Worm (Caenorhabditis elegans) whole organism, early embryonic: ENCODE results near the gene K05F1.6.

Experiments
- B0310.2 ChIP-seq: sonication (generic microtip); optimal IDR thresholded peaks from 2 replicates; lab custom pipeline; 2016; ENCODE audit warnings: mild to moderate bottlenecking, missing genetic modification characterization, missing compliant biosample characterization
- F13C5.2 ChIP-seq: sonication (generic microtip); optimal IDR thresholded peaks from 2 replicates; lab custom pipeline; 2017; ENCODE audit warnings: mild to moderate bottlenecking, missing genetic modification characterization, inconsistent platforms, missing compliant biosample characterization
- aly-1 ChIP-seq: sonication (generic microtip); optimal IDR thresholded peaks from 2 replicates; lab custom pipeline; 2016; ENCODE audit warnings: missing genetic modification characterization, missing compliant biosample characterization
- ama-1 ChIP-seq: fragments of 150-350 bp; optimal IDR thresholded peaks from 2 replicates; lab custom pipeline; 2014
- ceh-13 ChIP-seq: fragments of 200-800 bp; sonication (Bioruptor generic); optimal IDR thresholded peaks from 2 replicates; lab custom pipeline; 2018; ENCODE audit warnings: mild to moderate bottlenecking, missing genetic modification characterization, missing compliant biosample characterization
- ceh-36 ChIP-seq: sonication (generic microtip); optimal IDR thresholded peaks from 2 replicates; lab custom pipeline; 2016; ENCODE audit warnings: missing genetic modification characterization, inconsistent platforms, missing compliant biosample characterization
- ets-7 ChIP-seq: sonication (generic microtip); optimal IDR thresholded peaks from 2 replicates; lab custom pipeline; 2016; ENCODE audit warnings: missing genotype, missing genetic modification characterization, missing compliant biosample characterization
- flt-1 ChIP-seq: fragments of 200-800 bp; sonication (Bioruptor generic); IDR thresholded peaks from 2 replicates; pipeline ENCODE4 v1.3.6; 2022; ENCODE audit warnings: missing genetic modification characterization, missing compliant biosample characterization
- hmbx-1 ChIP-seq: sonication (generic microtip); optimal IDR thresholded peaks from 2 replicates; lab custom pipeline; 2016; ENCODE audit warnings: mild to moderate bottlenecking, missing genetic modification characterization, missing compliant biosample characterization
- hmg-4 ChIP-seq: fragments of 200-800 bp; sonication (Bioruptor generic); optimal IDR thresholded peaks from 2 replicates; lab custom pipeline; 2018; ENCODE audit warnings: mild to moderate bottlenecking, missing genetic modification characterization, missing compliant biosample characterization
- hnd-1 ChIP-seq: sonication (generic microtip); optimal IDR thresholded peaks from 2 replicates; lab custom pipeline; 2016; ENCODE audit warnings: missing genetic modification characterization, missing compliant biosample characterization
- pes-1 ChIP-seq: fragments of 200-800 bp; sonication (Bioruptor generic); IDR thresholded peaks from 2 replicates; pipeline ENCODE4 v1.3.6; 2022; ENCODE audit warnings: missing genetic modification reagents, missing genetic modification characterization, missing compliant biosample characterization
- scrt-1 ChIP-seq: fragments of 200-800 bp; sonication (Bioruptor generic); IDR thresholded peaks from 2 replicates; pipeline ENCODE4 v1.3.6; 2022; ENCODE audit warnings: missing genetic modification characterization, missing compliant biosample characterization
- sea-1 ChIP-seq: fragments of 200-800 bp; sonication (Bioruptor generic); conservative IDR thresholded peaks from 2 replicates; pipeline ENCODE4 v1.3.6; 2022; ENCODE audit warnings: missing genetic modification characterization, missing compliant biosample characterization
- tbx-11 ChIP-seq: fragments of 200-800 bp; sonication (Bioruptor generic); IDR thresholded peaks from 2 replicates; pipeline ENCODE4 v1.3.6; 2022; ENCODE audit warnings: missing genetic modification characterization, missing compliant biosample characterization
- tbx-37 ChIP-seq: fragments of 200-800 bp; sonication (Bioruptor generic); conservative IDR thresholded peaks from 2 replicates; pipeline ENCODE4 v1.3.6; 2022; ENCODE audit warnings: missing genetic modification reagents, missing genetic modification characterization, missing compliant biosample characterization
- tra-4 ChIP-seq: sonication (generic microtip); optimal IDR thresholded peaks from 2 replicates; lab custom pipeline; 2017; ENCODE audit warnings: missing genetic modification characterization, missing compliant biosample characterization

The K05F1.6 gene

ce11 chrII:5785504-5785903, 3.2 kb downstream of the K05F1.6 start:
- TF ChIP-seq B0310.2 (tag; lab: Kevin White, UChicago): no peak
- no peak for TF ChIP-seq scrt-1 (GFP tag; lab: Robert Waterston, UW)
- no peak for TF ChIP-seq hmg-4
- TF ChIP-seq tbx-37 (GFP tag; lab: Robert Waterston, UW): no peak
- TF ChIP-seq sea-1 (GFP tag; lab: Robert Waterston, UW): no peak
- TF ChIP-seq ceh-13: no peak
- TF ChIP-seq pes-1 (GFP tag; lab: Robert Waterston, UW): no peak

ce11 chrII:5788815-5789214, 6.5 kb downstream of the K05F1.6 start, which contains the start of gene K05F1.13:
K05F1.13 (plus strand) TSS chrII:5789115.
- no peak for TF ChIP-seq ama-1 (lab: Kevin White, UChicago)
- TF ChIP-seq sea-1 (GFP tag; lab: Robert Waterston, UW): no peak
- TF ChIP-seq ceh-36 (tag; lab: Kevin White, UChicago): no peak
- no peak for TF ChIP-seq pes-1 (GFP tag; lab: Robert Waterston, UW)
- TF ChIP-seq flt-1 (GFP tag; lab: Robert Waterston, UW): no peak
- no peak for TF ChIP-seq tbx-37 (GFP tag; lab: Robert Waterston, UW)
- TF ChIP-seq hmbx-1 (tag; lab: Kevin White, UChicago): no peak
- no peak for TF ChIP-seq tra-4 (tag; lab: Kevin White, UChicago)
- TF ChIP-seq ceh-13: no peak
- no peak for TF ChIP-seq B0310.2 (tag; lab: Kevin White, UChicago)
- TF ChIP-seq F13C5.2 (tag; lab: Kevin White, UChicago): no peak
- TF ChIP-seq aly-1 (tag; lab: Kevin White, UChicago): no peak
- no peak for TF ChIP-seq scrt-1 (GFP tag; lab: Robert Waterston, UW)
- TF ChIP-seq hmg-4: no peak
- no peak for TF ChIP-seq hnd-1 (tag; lab: Kevin White, UChicago)
- TF ChIP-seq ets-7: no peak
- no peak for TF ChIP-seq tbx-11 (GFP tag; lab: Robert Waterston, UW)

DNA sequence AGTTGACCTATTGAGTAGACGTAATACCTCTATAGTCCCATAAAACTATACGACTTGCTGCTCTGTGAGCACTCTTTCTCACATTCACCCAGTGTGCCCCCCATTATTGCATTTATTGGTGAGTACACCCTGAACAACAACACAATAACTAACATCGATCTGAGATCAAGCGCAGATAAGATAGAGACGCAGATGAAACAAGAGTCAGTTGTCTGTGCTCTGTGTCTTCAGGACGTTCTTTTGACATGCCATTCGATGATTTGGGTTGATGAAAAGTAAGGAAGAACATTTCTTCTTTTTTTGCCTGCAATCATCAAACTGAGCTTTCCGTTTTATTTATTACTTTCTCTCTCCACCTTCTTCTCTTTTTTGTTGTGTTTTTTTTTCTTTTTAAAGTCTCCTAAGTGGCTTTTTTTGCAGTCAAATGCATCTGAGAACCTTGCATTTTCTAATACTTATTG, 8.0 kb downstream of the K05F1.6 start, which contains the start of gene lect-2:
TSS of gene lect-2 (plus strand) at position 411 of the 461 bp plus-strand sequence.
- TF ChIP-seq hnd-1 (tag; lab: Kevin White, UChicago) (no peak), B0310.2 (tag; lab: Kevin White, UChicago) (no peak), ceh-36 (tag; lab: Kevin White, UChicago) (no peak), ceh-13 (no peak), hmg-4 (no peak), scrt-1 (GFP tag; lab: Robert Waterston, UW) (no peak), F13C5.2 (tag; lab: Kevin White, UChicago) (no peak), tra-4 (tag; lab: Kevin White, UChicago) (no peak), aly-1 (tag; lab: Kevin White, UChicago) (no peak), tbx-37 (GFP tag; lab: Robert Waterston, UW) (no peak), sea-1 (GFP tag; lab: Robert Waterston, UW) (no peak), ama-1 (lab: Kevin White, UChicago) (no peak), hmbx-1 (tag; lab: Kevin White, UChicago) (no peak), pes-1 (GFP tag; lab: Robert Waterston, UW) (no peak), ets-7 (no peak), tbx-11 (GFP tag; lab: Robert Waterston, UW) (no peak), flt-1 (GFP tag; lab: Robert Waterston, UW) (no peak)

ce11 chrII:5792490-5792889, 10.2 kb downstream of the K05F1.6 start, which contains the start of gene K05F1.14:
K05F1.14 (minus strand) TSS chrII:5792590.
- TF ChIP-seq tra-4 (tag; lab: Kevin White, UChicago) (no peak), F13C5.2 (tag; lab: Kevin White, UChicago) (no peak), flt-1 (GFP tag; lab: Robert Waterston, UW) (no peak), aly-1 (tag; lab: Kevin White, UChicago) (no peak), scrt-1 (GFP tag; lab: Robert Waterston, UW) (no peak)

ce11 chrII:5794195-5794594, 11.9 kb downstream of the K05F1.6 start, which contains the start of gene acdh-8:
acdh-8 (plus strand) TSS chrII:5794495.
- TF ChIP-seq tbx-37 (GFP tag; lab: Robert Waterston, UW) (no peak), hmg-4 (no peak), ceh-36 (tag; lab: Kevin White, UChicago) (no peak), hmbx-1 (tag; lab: Kevin White, UChicago) (no peak), ets-7 (no peak), aly-1 (tag; lab: Kevin White, UChicago) (no peak), sea-1 (GFP tag; lab: Robert Waterston, UW) (no peak), flt-1 (GFP tag; lab: Robert Waterston, UW) (no peak), tbx-11 (GFP tag; lab: Robert Waterston, UW) (no peak), ceh-13 (no peak), F13C5.2 (tag; lab: Kevin White, UChicago) (no peak), hnd-1 (tag; lab: Kevin White, UChicago) (no peak), B0310.2 (tag; lab: Kevin White, UChicago) (no peak), ama-1 (lab: Kevin White, UChicago) (no peak), pes-1 (GFP tag; lab: Robert Waterston, UW) (no peak), tra-4 (tag; lab: Kevin White, UChicago) (no peak), scrt-1 (GFP tag; lab: Robert Waterston, UW) (no peak)

DNA sequence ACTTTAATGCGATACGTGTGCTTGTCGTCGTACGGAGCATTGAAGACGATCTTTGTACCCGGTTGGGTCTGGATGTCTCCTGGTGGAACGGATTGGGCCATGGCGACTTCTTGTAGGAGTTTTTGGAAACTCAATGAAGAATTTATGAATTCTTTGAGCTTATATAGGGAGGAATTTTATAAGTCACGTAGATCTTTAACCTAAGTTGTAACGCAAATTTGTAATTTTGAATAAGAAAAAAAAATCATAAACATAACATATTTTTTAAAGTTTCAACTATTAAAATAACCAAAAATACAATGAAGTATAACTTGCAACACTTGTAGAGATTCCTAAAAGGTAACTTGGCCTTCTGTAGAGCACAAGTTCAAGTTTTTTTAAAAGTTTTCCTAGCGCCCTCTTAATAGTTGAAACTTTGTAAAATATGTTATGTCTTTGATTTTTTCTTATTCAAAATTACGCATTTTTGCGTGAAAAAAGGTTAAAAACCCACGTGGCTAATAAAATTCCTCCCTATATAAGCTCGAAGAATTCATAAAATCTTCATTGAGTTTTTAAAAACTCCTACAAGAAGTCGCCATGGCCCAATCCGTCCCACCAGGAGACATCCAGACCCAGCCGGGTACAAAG, 15.1 kb downstream of the K05F1.6 start, which contains the start of the genes msp-63 and msp-142:
TSS of gene msp-63 (minus strand) at position 101 of the 630 bp plus-strand sequence.
TSS of gene msp-142 (plus strand) at position 580 of the 630 bp plus-strand sequence.
- TF ChIP-seq hnd-1 (tag; lab: Kevin White, UChicago): no peak
- TF ChIP-seq F13C5.2 (tag; lab: Kevin White, UChicago): no peak
- no peak for TF ChIP-seq tbx-37 (GFP tag; lab: Robert Waterston, UW)

DNA sequence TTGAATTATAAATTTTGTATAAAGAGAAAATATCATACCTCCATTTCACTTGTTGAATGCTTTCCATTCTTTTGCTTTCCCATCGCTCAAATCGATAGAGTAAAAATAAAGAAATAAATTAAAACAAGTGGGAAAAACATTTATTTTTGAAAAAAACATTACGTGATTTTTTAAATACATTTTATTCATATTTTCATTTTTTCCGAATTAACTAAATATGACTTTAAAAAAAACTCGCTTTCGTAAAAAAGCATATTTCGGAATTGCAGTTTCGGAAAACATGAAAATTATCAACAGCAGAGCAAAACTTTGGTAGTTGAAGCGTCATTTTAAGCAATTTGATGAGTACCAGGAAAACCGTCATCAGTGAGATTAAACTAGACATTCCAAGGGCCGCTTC, 17.2 kb downstream of the K05F1.6 start, which contains the start of gene K05F1.8:
TSS of gene K05F1.8 (minus strand) at position 101 of the 400 bp plus-strand sequence.
- TF ChIP-seq hmg-4 (no peak), ceh-36 (tag; lab: Kevin White, UChicago) (no peak), F13C5.2 (tag; lab: Kevin White, UChicago) (no peak), ets-7 (no peak), hmbx-1 (tag; lab: Kevin White, UChicago) (no peak), tra-4 (tag; lab: Kevin White, UChicago) (no peak), sea-1 (GFP tag; lab: Robert Waterston, UW) (no peak), hnd-1 (tag; lab: Kevin White, UChicago) (no peak), aly-1 (tag; lab: Kevin White, UChicago) (no peak), tbx-11 (GFP tag; lab: Robert Waterston, UW) (no peak), B0310.2 (tag; lab: Kevin White, UChicago) (no peak), ama-1 (lab: Kevin White, UChicago) (no peak), pes-1 (GFP tag; lab: Robert Waterston, UW) (no peak), flt-1 (GFP tag; lab: Robert Waterston, UW) (no peak), tbx-37 (GFP tag; lab: Robert Waterston, UW) (no peak), scrt-1 (GFP tag; lab: Robert Waterston, UW) (no peak), ceh-13 (no peak)
